Worm (Caenorhabditis elegans) whole organism, L1 larva: ENCODE results near the gene T05A8.8.

ENCODE experiments used
- C04F5.9 ChIP-seq: sonication (generic microtip); optimal IDR thresholded peaks from 2 replicates; lab custom pipeline; 2016; ENCODE audit warnings: missing genetic modification characterization, missing compliant biosample characterization
- C16A3.4 ChIP-seq: fragments of 150-350 bp; optimal IDR thresholded peaks from 2 replicates; lab custom pipeline; 2014; ENCODE audit warnings: missing biosample characterization, missing genetic modification characterization
- C34B4.2 ChIP-seq: sonication (generic microtip); optimal IDR thresholded peaks from 2 replicates; lab custom pipeline; 2017; ENCODE audit warnings: mild to moderate bottlenecking, missing genetic modification characterization, missing compliant biosample characterization
- aha-1 ChIP-seq: fragments of 150-350 bp; optimal IDR thresholded peaks from 2 replicates; lab custom pipeline; 2014; ENCODE audit warnings: missing biosample characterization, missing genetic modification characterization
- blmp-1 ChIP-seq: fragments of 150-350 bp; optimal IDR thresholded peaks from 2 replicates; lab custom pipeline; 2014; ENCODE audit warnings: missing biosample characterization, missing genetic modification characterization
- ceh-63 ChIP-seq: fragments of 200-800 bp; sonication (Bioruptor generic); optimal IDR thresholded peaks from 2 replicates; lab custom pipeline; 2018; ENCODE audit warnings: mild to moderate bottlenecking, missing genetic modification characterization, missing compliant biosample characterization
- ceh-82 ChIP-seq, 3 experiments: fragments of 150-350 bp in 1 of 3; sonication (generic microtip) in 2 of 3; optimal IDR thresholded peaks; 2 replicates each; lab custom pipeline; 2014 to 2017; ENCODE audit warnings: missing biosample characterization in 3 of 3, missing genetic modification characterization in 3 of 3
- ceh-88 ChIP-seq: fragments of 200-800 bp; sonication (Bioruptor generic); IDR thresholded peaks from 2 replicates; pipeline ENCODE4 v1.3.6; 2022; ENCODE audit warnings: missing genetic modification characterization, missing compliant biosample characterization
- ceh-90 ChIP-seq: sonication (generic microtip); optimal IDR thresholded peaks from 2 replicates; lab custom pipeline; 2016; ENCODE audit warnings: missing genetic modification characterization, missing compliant biosample characterization
- ces-1 ChIP-seq: fragments of 150-350 bp; optimal IDR thresholded peaks from 2 replicates; lab custom pipeline; 2014; ENCODE audit warnings: missing biosample characterization, missing genetic modification reagents, missing genetic modification characterization
- dpl-1 ChIP-seq, 3 experiments: fragments of 150-350 bp in 2 of 3; sonication (generic microtip) in 1 of 3; optimal IDR thresholded peaks; 2 replicates each; lab custom pipeline; 2014 to 2017; ENCODE audit warnings: missing biosample characterization in 3 of 3, missing genetic modification characterization in 3 of 3, missing genetic modification reagents in 3 of 3
- egl-13 ChIP-seq: sonication (generic microtip); optimal IDR thresholded peaks from 2 replicates; lab custom pipeline; 2016; ENCODE audit warnings: missing genotype, missing genetic modification reagents, missing genetic modification characterization, missing compliant biosample characterization
- ets-5 ChIP-seq: fragments of 200-800 bp; sonication (Bioruptor generic); IDR thresholded peaks from 2 replicates; pipeline ENCODE4 v1.3.6; 2022; ENCODE audit warnings: missing genetic modification characterization, missing compliant biosample characterization
- fkh-10 ChIP-seq: sonication (generic microtip); optimal IDR thresholded peaks from 2 replicates; lab custom pipeline; 2017; ENCODE audit warnings: missing biosample characterization, missing genetic modification reagents, missing genetic modification characterization
- fkh-8 ChIP-seq: sonication (generic microtip); optimal IDR thresholded peaks from 2 replicates; lab custom pipeline; 2016; ENCODE audit warnings: mild to moderate bottlenecking, missing genetic modification characterization, missing compliant biosample characterization
- fos-1 ChIP-seq: fragments of 150-350 bp; optimal IDR thresholded peaks from 2 replicates; lab custom pipeline; 2014; ENCODE audit warnings: missing biosample characterization, missing genetic modification characterization
- hlh-17 ChIP-seq: fragments of 200-800 bp; sonication (Bioruptor generic); optimal IDR thresholded peaks from 2 replicates; lab custom pipeline; 2018; ENCODE audit warnings: missing genetic modification characterization, mild to moderate bottlenecking, missing compliant biosample characterization, moderate library complexity, borderline replicate concordance
- hpl-2 ChIP-seq: fragments of 150-350 bp; optimal IDR thresholded peaks from 2 replicates; lab custom pipeline; 2014; ENCODE audit warnings: missing biosample characterization, missing genetic modification reagents, missing genetic modification characterization
- lin-13 ChIP-seq: fragments of 150-350 bp; optimal IDR thresholded peaks from 2 replicates; lab custom pipeline; 2014; ENCODE audit warnings: missing biosample characterization, missing genetic modification reagents, missing genetic modification characterization
- lin-14 ChIP-seq: fragments of 200-800 bp; sonication (Bioruptor generic); optimal IDR thresholded peaks from 2 replicates; lab custom pipeline; 2018; ENCODE audit warnings: mild to moderate bottlenecking, missing genetic modification characterization, moderate library complexity, missing compliant biosample characterization
- lir-3 ChIP-seq: sonication (generic microtip); optimal IDR thresholded peaks from 2 replicates; lab custom pipeline; 2016; ENCODE audit warnings: mild to moderate bottlenecking, missing genetic modification characterization, moderate library complexity, missing compliant biosample characterization; ENCODE audit not compliant: poor library complexity
- mdl-1 ChIP-seq, 2 experiments: fragments of 150-350 bp; optimal IDR thresholded peaks; 2 replicates each; lab custom pipeline; 2014 to 2017; ENCODE audit warnings: missing biosample characterization in 2 of 2, missing genetic modification characterization in 2 of 2, inconsistent platforms in 1 of 2
- mep-1 ChIP-seq: fragments of 150-350 bp; optimal IDR thresholded peaks from 2 replicates; lab custom pipeline; 2014; ENCODE audit warnings: missing biosample characterization, missing genetic modification characterization
- nhr-11 ChIP-seq: fragments of 150-350 bp; optimal IDR thresholded peaks from 2 replicates; lab custom pipeline; 2014; ENCODE audit warnings: missing biosample characterization, missing genetic modification characterization
- nhr-28 ChIP-seq: fragments of 150-350 bp; optimal IDR thresholded peaks from 2 replicates; lab custom pipeline; 2014; ENCODE audit warnings: missing biosample characterization, missing genetic modification characterization
- nhr-47 ChIP-seq: sonication (generic microtip); optimal IDR thresholded peaks from 2 replicates; lab custom pipeline; 2016; ENCODE audit warnings: mild to moderate bottlenecking, missing genetic modification characterization, moderate library complexity, missing compliant biosample characterization
- nhr-71 ChIP-seq: sonication (generic microtip); optimal IDR thresholded peaks from 2 replicates; lab custom pipeline; 2016; ENCODE audit warnings: mild to moderate bottlenecking, missing genetic modification characterization, moderate library complexity, missing compliant biosample characterization
- nhr-76 ChIP-seq: sonication (generic microtip); optimal IDR thresholded peaks from 2 replicates; lab custom pipeline; 2017; ENCODE audit warnings: missing biosample characterization, missing genetic modification characterization
- nhr-85 ChIP-seq: sonication (generic microtip); peaks from one replicate; lab custom pipeline; 2016; ENCODE audit warnings: missing genetic modification characterization, inconsistent platforms, missing compliant biosample characterization
- nhr-90 ChIP-seq: sonication (generic microtip); optimal IDR thresholded peaks from 2 replicates; lab custom pipeline; 2016; ENCODE audit warnings: mild to moderate bottlenecking, missing genetic modification characterization, missing compliant biosample characterization; ENCODE audit not compliant: poor library complexity
- pag-3 ChIP-seq: sonication (generic microtip); optimal IDR thresholded peaks from 2 replicates; lab custom pipeline; 2017; ENCODE audit warnings: missing genetic modification characterization, mild to moderate bottlenecking, missing compliant biosample characterization, antibody characterized with exemption, borderline replicate concordance; ENCODE audit not compliant: insufficient read depth
- pax-3 ChIP-seq: fragments of 200-800 bp; sonication (Bioruptor generic); optimal IDR thresholded peaks from 2 replicates; lab custom pipeline; 2018; ENCODE audit warnings: mild to moderate bottlenecking, missing genetic modification characterization, moderate library complexity, missing compliant biosample characterization
- rnt-1 ChIP-seq: sonication (generic microtip); optimal IDR thresholded peaks from 2 replicates; lab custom pipeline; 2016; ENCODE audit warnings: mild to moderate bottlenecking, missing genetic modification characterization, moderate library complexity, missing compliant biosample characterization
- skn-1 ChIP-seq: fragments of 150-350 bp; optimal IDR thresholded peaks from 2 replicates; lab custom pipeline; 2014; ENCODE audit warnings: missing biosample characterization, missing genetic modification characterization
- snu-23 ChIP-seq: sonication (generic microtip); optimal IDR thresholded peaks from 2 replicates; lab custom pipeline; 2016; ENCODE audit warnings: missing genetic modification characterization, missing compliant biosample characterization
- sptf-1 ChIP-seq: fragments of 150-350 bp; optimal IDR thresholded peaks from 2 replicates; lab custom pipeline; 2014; ENCODE audit warnings: missing biosample characterization, missing genetic modification characterization
- sup-37 ChIP-seq: fragments of 200-800 bp; sonication (Bioruptor generic); optimal IDR thresholded peaks from 2 replicates; lab custom pipeline; 2018; ENCODE audit warnings: mild to moderate bottlenecking, missing genetic modification characterization, missing compliant biosample characterization
- swsn-7 ChIP-seq: sonication (generic microtip); optimal IDR thresholded peaks from 2 replicates; lab custom pipeline; 2016; ENCODE audit warnings: missing genetic modification characterization, missing compliant biosample characterization
- tbx-2 ChIP-seq: sonication (generic microtip); optimal IDR thresholded peaks from 2 replicates; lab custom pipeline; 2016; ENCODE audit warnings: missing genetic modification characterization, missing compliant biosample characterization
- unc-30 ChIP-seq: sonication (generic microtip); optimal IDR thresholded peaks from 2 replicates; lab custom pipeline; 2017; ENCODE audit warnings: missing biosample characterization, missing genetic modification characterization
- unc-62 ChIP-seq: fragments of 150-350 bp; optimal IDR thresholded peaks from 2 replicates; lab custom pipeline; 2014; ENCODE audit warnings: missing biosample characterization, missing genetic modification reagents, missing genetic modification characterization
- xbp-1 ChIP-seq: sonication (generic microtip); optimal IDR thresholded peaks from 2 replicates; lab custom pipeline; 2016; ENCODE audit warnings: missing genetic modification characterization, missing compliant biosample characterization
- zag-1 ChIP-seq: fragments of 150-350 bp; optimal IDR thresholded peaks from 2 replicates; lab custom pipeline; 2014; ENCODE audit warnings: missing biosample characterization, missing genetic modification characterization
- zip-4 ChIP-seq: fragments of 200-800 bp; sonication (Bioruptor generic); optimal IDR thresholded peaks from 2 replicates; lab custom pipeline; 2018; ENCODE audit warnings: mild to moderate bottlenecking, missing genetic modification characterization, moderate library complexity, missing compliant biosample characterization
- ztf-4 ChIP-seq: fragments of 150-350 bp; optimal IDR thresholded peaks from 2 replicates; lab custom pipeline; 2014; ENCODE audit warnings: missing biosample characterization, missing genetic modification characterization

T05A8.8 gene

DNA sequence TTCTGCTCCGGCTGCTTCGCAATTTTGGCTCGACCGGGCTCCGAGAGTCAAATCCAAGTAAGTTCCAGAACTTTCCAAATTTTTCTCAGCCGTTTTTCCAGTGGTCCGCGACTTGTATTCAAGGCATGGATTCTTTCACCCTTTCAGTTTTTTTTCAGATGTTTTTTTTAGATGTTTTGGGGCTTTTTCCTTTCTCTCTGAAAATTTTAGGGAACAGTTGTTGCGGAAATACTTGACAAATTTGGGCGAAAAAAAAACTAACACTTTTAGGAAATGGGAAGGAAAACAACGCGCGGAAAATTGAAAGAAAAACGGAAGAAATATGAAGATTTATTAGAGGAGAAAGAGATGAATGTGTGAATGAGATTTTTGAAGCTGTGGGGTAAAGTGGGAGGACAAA is 10.9 kb upstream of the T05A8.8 start, which contains the start of the genes T05A8.11 and nep-2:
Gene T05A8.11 (minus strand): TSS at position 101 of the 400 bp plus-strand sequence.
Gene nep-2 (minus strand): TSS at position 192 of the 400 bp plus-strand sequence.
- TF ChIP-seq fos-1 (tag; lab: Kevin White, UChicago), result no peak
- no peak for TF ChIP-seq sup-37 (GFP tag; lab: Kevin White, UChicago)
- TF ChIP-seq lir-3 (tag; lab: Kevin White, UChicago), result no peak
- TF ChIP-seq nhr-11 (tag; lab: Kevin White, UChicago), result no peak
- no peak for TF ChIP-seq lin-13

DNA sequence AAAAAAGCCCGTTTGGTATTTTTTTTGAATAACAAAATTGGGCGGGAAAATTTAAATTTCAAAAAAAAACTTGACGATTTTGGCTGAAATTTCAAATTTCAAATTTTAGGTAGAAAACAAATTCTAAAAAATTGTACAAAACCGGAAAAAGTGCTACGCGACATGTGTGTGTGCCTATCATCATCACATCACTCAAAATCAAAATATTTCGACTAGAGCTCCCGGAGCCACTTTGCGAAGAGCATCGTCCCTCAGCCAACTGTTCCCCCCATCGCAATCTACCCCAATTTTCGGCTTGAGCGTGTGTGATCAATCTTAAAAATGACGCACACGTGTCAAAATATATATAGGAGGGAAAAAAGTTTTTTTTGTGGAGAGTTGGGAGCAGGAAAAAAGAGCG is 9.7 kb upstream of the T05A8.8 start:
- TF ChIP-seq rnt-1 (tag; lab: Kevin White, UChicago), result peak; percentile 43
- peak; percentile 33 for TF ChIP-seq lin-14
- TF ChIP-seq tbx-2 (tag; lab: Kevin White, UChicago), result no peak
- TF ChIP-seq nhr-71 (tag; lab: Kevin White, UChicago), result peak; percentile 0
- no peak for TF ChIP-seq C16A3.4 (tag; lab: Kevin White, UChicago)

DNA sequence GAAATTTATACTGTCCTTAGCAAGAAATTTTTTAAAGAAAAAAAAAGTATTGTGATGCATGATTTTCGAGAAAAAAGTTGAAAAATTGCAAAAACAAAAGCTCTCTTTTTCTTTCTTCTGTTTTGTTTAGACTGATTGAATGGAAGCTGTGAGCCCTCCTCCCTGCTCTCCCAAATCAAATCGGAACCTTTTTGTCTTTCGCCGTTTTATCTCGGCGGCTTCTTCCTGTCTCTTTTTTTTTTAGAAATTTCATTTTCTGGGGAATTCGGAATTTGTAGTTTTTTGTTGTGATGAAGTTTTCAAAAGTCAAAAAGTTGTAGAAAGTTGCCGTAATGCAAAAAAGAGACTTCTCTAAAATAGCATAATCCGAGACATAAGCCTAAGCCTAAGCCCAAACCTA is 5.8 kb upstream of the T05A8.8 start:
- TF ChIP-seq mdl-1 (tag; optimal IDR thresholded peaks at IDR 0.05; lab: Kevin White, UChicago) (no peak), zip-4 (no peak), egl-13 (tag; lab: Kevin White, UChicago) (no peak), lin-14 (peak; percentile 34), fkh-10 (peak; percentile 63)

DNA sequence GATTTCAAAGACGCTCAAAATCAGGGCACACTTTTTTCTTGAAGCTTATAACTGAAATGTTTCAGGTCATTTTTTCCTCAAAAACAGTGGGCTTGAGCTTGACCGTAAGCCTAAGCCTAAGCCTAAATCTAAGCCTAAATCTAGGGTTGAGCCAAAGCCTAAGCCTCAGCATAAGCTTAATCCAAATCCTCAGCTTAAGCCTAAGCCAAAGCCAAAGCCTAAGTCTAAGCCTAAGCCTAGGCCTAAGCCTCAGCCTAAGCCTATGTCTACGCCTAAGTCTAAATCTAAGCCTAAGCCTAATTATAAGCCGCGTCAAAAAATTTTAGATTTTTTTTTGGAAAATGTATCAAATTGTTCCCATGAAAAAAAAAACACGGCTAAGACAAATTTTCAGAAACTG is 2.2 kb upstream of the T05A8.8 start:
- no peak for TF ChIP-seq nhr-76
- no peak for TF ChIP-seq ceh-82 (tag; optimal IDR thresholded peaks at IDR 0.05; lab: Kevin White, UChicago)
- no peak for TF ChIP-seq lin-13
- no peak for TF ChIP-seq C34B4.2
- no peak for TF ChIP-seq ceh-63 (GFP tag; lab: Kevin White, UChicago)
- TF ChIP-seq mep-1 (tag; lab: Kevin White, UChicago), result no peak
- TF ChIP-seq tbx-2 (tag; lab: Kevin White, UChicago), result no peak
- no peak for TF ChIP-seq snu-23
- no peak for TF ChIP-seq blmp-1 (tag; lab: Kevin White, UChicago)
- TF ChIP-seq unc-30, result no peak
- TF ChIP-seq fkh-8 (tag; lab: Kevin White, UChicago), result no peak
- TF ChIP-seq ceh-88 (GFP tag; lab: Robert Waterston, UW), result no peak
- no peak for TF ChIP-seq C04F5.9
- no peak for TF ChIP-seq nhr-47 (tag; lab: Kevin White, UChicago)
- TF ChIP-seq unc-62, result no peak
- no peak for TF ChIP-seq ces-1 (GFP tag; lab: Kevin White, UChicago)
- TF ChIP-seq ztf-4 (tag; lab: Kevin White, UChicago), result no peak

DNA sequence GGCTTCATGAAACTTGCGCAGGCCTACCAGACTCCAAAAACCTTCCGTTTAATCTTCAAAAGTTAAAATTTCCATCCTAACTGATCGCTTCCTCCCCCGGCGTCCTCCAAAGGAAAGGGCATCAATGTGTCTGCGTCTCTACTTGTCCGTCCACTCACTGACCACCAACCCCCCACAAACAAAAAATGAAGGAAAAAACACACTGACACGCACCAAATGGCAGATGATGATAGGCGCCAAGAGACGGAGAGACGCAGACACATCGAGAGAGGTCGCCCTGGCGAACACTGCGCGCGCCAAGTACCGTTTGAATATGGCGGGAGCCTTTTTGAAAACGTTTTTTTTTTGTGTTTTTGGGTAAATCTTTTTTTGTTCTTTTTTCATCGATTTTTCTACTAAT is 1.7 kb upstream of the T05A8.8 start:
- TF ChIP-seq ceh-90 (tag; lab: Kevin White, UChicago) (no peak), lir-3 (tag; lab: Kevin White, UChicago) (no peak), sptf-1 (tag; lab: Kevin White, UChicago) (no peak), ceh-82 (tag; optimal IDR thresholded peaks at IDR 0.05; lab: Kevin White, UChicago) (peak in 1 of 3 experiments; percentile 61), tbx-2 (tag; lab: Kevin White, UChicago) (no peak), pag-3 (tag; lab: Kevin White, UChicago) (no peak), sup-37 (GFP tag; lab: Kevin White, UChicago) (no peak), zag-1 (tag; lab: Kevin White, UChicago) (no peak), hlh-17 (GFP tag; lab: Kevin White, UChicago) (no peak), egl-13 (tag; lab: Kevin White, UChicago) (no peak), pax-3 (no peak), nhr-85 (tag; lab: Kevin White, UChicago) (peak; percentile 53), swsn-7 (tag; lab: Kevin White, UChicago) (peak; percentile 7), skn-1 (tag; lab: Kevin White, UChicago) (no peak), aha-1 (tag; lab: Kevin White, UChicago) (no peak), hpl-2 (GFP tag; lab: Kevin White, UChicago) (no peak), blmp-1 (tag; lab: Kevin White, UChicago) (no peak), xbp-1 (no peak), dpl-1 (GFP tag; optimal IDR thresholded peaks at IDR 0.05; lab: Kevin White, UChicago) (peak in 2 of 3 experiments; percentile 12 to 21), ets-5 (GFP tag; lab: Robert Waterston, UW) (no peak), ztf-4 (tag; lab: Kevin White, UChicago) (no peak), fkh-8 (tag; lab: Kevin White, UChicago) (peak; percentile 5), nhr-90 (tag; lab: Kevin White, UChicago) (no peak), nhr-28 (tag; lab: Kevin White, UChicago) (no peak), unc-62 (no peak)
